Fruit fly (Drosophila melanogaster) whole organism, embryonic: Measurements from ENCODE around the gene yellow-g2.

Source experiments
- Adf1 ChIP-seq: fragments of 200-800 bp; sonication (Bioruptor generic); IDR thresholded peaks from 2 replicates; pipeline ENCODE4 v1.3.6; 2022; ENCODE audit warnings: missing biosample characterization, missing genetic modification characterization
- Antp ChIP-seq: fragments of 200-800 bp; sonication (Bioruptor generic); optimal IDR thresholded peaks from 3 replicates; lab custom pipeline; 2016; ENCODE audit warnings: missing biosample characterization, missing genetic modification characterization
- CG11456 ChIP-seq: fragments of 200-800 bp; sonication (Bioruptor generic); IDR thresholded peaks from 3 replicates; pipeline ENCODE4 v1.3.6; 2022; ENCODE audit warnings: missing biosample characterization, missing genetic modification characterization
- CG12219 ChIP-seq: fragments of 200-800 bp; sonication (Bioruptor generic); optimal IDR thresholded peaks from 3 replicates; lab custom pipeline; 2018; ENCODE audit warnings: missing biosample characterization, mild to moderate bottlenecking, missing genetic modification characterization
- CG13775 ChIP-seq: fragments of 200-800 bp; sonication (Bioruptor generic); optimal IDR thresholded peaks from 3 replicates; lab custom pipeline; 2017; ENCODE audit warnings: missing biosample characterization, mild to moderate bottlenecking, missing genetic modification characterization
- CG15073 ChIP-seq: fragments of 200-800 bp; sonication (Bioruptor generic); optimal IDR thresholded peaks from 2 replicates; lab custom pipeline; 2016; ENCODE audit warnings: missing biosample characterization, missing genetic modification characterization
- CG15514 ChIP-seq: fragments of 200-800 bp; sonication (Bioruptor generic); optimal IDR thresholded peaks from 3 replicates; lab custom pipeline; 2017; ENCODE audit warnings: missing biosample characterization, missing genetic modification characterization, mild to moderate bottlenecking, moderate library complexity, missing genetic modification reagents
- CG16779 ChIP-seq: fragments of 200-800 bp; sonication (Bioruptor generic); IDR thresholded peaks from 2 replicates; pipeline ENCODE4 v1.3.6; 2022; ENCODE audit warnings: missing biosample characterization, missing genetic modification characterization
- CG17568 ChIP-seq: fragments of 200-800 bp; sonication (Bioruptor generic); optimal IDR thresholded peaks from 2 replicates; lab custom pipeline; 2018; ENCODE audit warnings: missing biosample characterization, mild to moderate bottlenecking, missing genetic modification characterization, moderate library complexity
- CG2116 ChIP-seq: fragments of 200-800 bp; sonication (Bioruptor generic); optimal IDR thresholded peaks from 3 replicates; lab custom pipeline; 2018; ENCODE audit warnings: missing biosample characterization, mild to moderate bottlenecking, missing genetic modification characterization
- CG33213 ChIP-seq: fragments of 200-800 bp; sonication (Bioruptor generic); optimal IDR thresholded peaks from 3 replicates; lab custom pipeline; 2016; ENCODE audit warnings: missing biosample characterization, missing genetic modification characterization
- CG34422 ChIP-seq: fragments of 200-800 bp; sonication (Bioruptor generic); IDR thresholded peaks from 3 replicates; pipeline ENCODE4 v1.3.6; 2022; ENCODE audit warnings: missing biosample characterization, missing genetic modification characterization
- CG42726 ChIP-seq: fragments of 200-800 bp; sonication (Bioruptor generic); IDR thresholded peaks from 2 replicates; pipeline ENCODE4 v1.3.6; 2022; ENCODE audit warnings: missing biosample characterization, missing genetic modification characterization; ENCODE audit not compliant: partially characterized antibody
- CG7928 ChIP-seq: fragments of 200-800 bp; sonication (Bioruptor generic); optimal IDR thresholded peaks from 2 replicates; lab custom pipeline; 2017; ENCODE audit warnings: missing biosample characterization, mild to moderate bottlenecking, missing genetic modification characterization
- CG8281 ChIP-seq: fragments of 200-800 bp; sonication (Bioruptor generic); optimal IDR thresholded peaks from 2 replicates; lab custom pipeline; 2018; ENCODE audit warnings: missing biosample characterization, mild to moderate bottlenecking, missing genetic modification characterization, moderate library complexity
- CG9609 ChIP-seq: fragments of 200-800 bp; sonication (Bioruptor generic); optimal IDR thresholded peaks from 3 replicates; lab custom pipeline; 2016; ENCODE audit warnings: missing biosample characterization, missing genetic modification characterization
- CG9797 ChIP-seq: fragments of 200-800 bp; sonication (Bioruptor generic); optimal IDR thresholded peaks from 3 replicates; lab custom pipeline; 2018; ENCODE audit warnings: missing biosample characterization, mild to moderate bottlenecking, missing genetic modification characterization
- CTCF ChIP-seq: fragments of 200-800 bp; sonication (Bioruptor generic); optimal IDR thresholded peaks from 2 replicates; lab custom pipeline; 2017; ENCODE audit warnings: missing biosample characterization, mild to moderate bottlenecking, missing genetic modification characterization, moderate library complexity
- Camta ChIP-seq: fragments of 200-800 bp; sonication (Bioruptor generic); optimal IDR thresholded peaks from 2 replicates; lab custom pipeline; 2016; ENCODE audit warnings: missing biosample characterization, missing genetic modification characterization
- Dek ChIP-seq: fragments of 200-800 bp; sonication (Bioruptor generic); optimal IDR thresholded peaks from 3 replicates; lab custom pipeline; 2019; ENCODE audit warnings: missing biosample characterization, mild to moderate bottlenecking, missing genetic modification characterization, moderate library complexity
- E2f2 ChIP-seq: fragments of 200-800 bp; sonication (Bioruptor generic); IDR thresholded peaks from 2 replicates; pipeline ENCODE4 v1.3.6; 2022; ENCODE audit warnings: missing biosample characterization, missing genetic modification characterization
- Elba2 ChIP-seq: fragments of 200-800 bp; sonication (Bioruptor generic); optimal IDR thresholded peaks from 3 replicates; lab custom pipeline; 2016; ENCODE audit warnings: missing biosample characterization, missing genetic modification characterization
- Hey ChIP-seq: fragments of 200-800 bp; sonication (Bioruptor generic); optimal IDR thresholded peaks from 3 replicates; lab custom pipeline; 2018; ENCODE audit warnings: missing biosample characterization, mild to moderate bottlenecking, missing genetic modification characterization
- Lhr ChIP-seq: fragments of 200-800 bp; sonication (Bioruptor generic); optimal IDR thresholded peaks from 3 replicates; lab custom pipeline; 2017; ENCODE audit warnings: mild to moderate bottlenecking, missing biosample characterization, missing genetic modification reagents, missing genetic modification characterization
- Med ChIP-seq: fragments of 200-800 bp; sonication (Bioruptor generic); peaks from one replicate; lab custom pipeline; 2016; ENCODE audit warnings: missing biosample characterization, missing genetic modification characterization, mild to moderate bottlenecking, inconsistent platforms, moderate library complexity
- Mrtf ChIP-seq: fragments of 200-800 bp; sonication (Bioruptor generic); IDR thresholded peaks from 3 replicates; pipeline ENCODE4 v1.3.6; 2022; ENCODE audit warnings: missing biosample characterization, missing genetic modification characterization
- Myb ChIP-seq: fragments of 200-800 bp; sonication (Bioruptor generic); optimal IDR thresholded peaks from 2 replicates; lab custom pipeline; 2016; ENCODE audit warnings: missing biosample characterization, missing genetic modification characterization
- Opbp ChIP-seq: fragments of 200-800 bp; sonication (Bioruptor generic); IDR thresholded peaks from 3 replicates; pipeline ENCODE4 v1.3.6; 2022; ENCODE audit warnings: missing biosample characterization, missing genetic modification characterization; ENCODE audit not compliant: partially characterized antibody
- Optix ChIP-seq: fragments of 200-800 bp; sonication (Bioruptor generic); IDR thresholded peaks from 3 replicates; pipeline ENCODE4 v1.3.6; 2022; ENCODE audit warnings: missing biosample characterization, missing genetic modification characterization
- Sin3A ChIP-seq: fragments of >200 bp; optimal IDR thresholded peaks from 2 replicates; lab custom pipeline; 2018
- Sry-δ ChIP-seq: fragments of 200-800 bp; sonication (Bioruptor generic); optimal IDR thresholded peaks from 2 replicates; lab custom pipeline; 2016; ENCODE audit warnings: missing biosample characterization, missing genetic modification characterization
- Trl ChIP-seq, 3 experiments: fragments of >200 bp in 2 of 3; fragments of 200-800 bp in 1 of 3; sonication (Bioruptor generic) in 1 of 3; optimal IDR thresholded peaks; 2 replicates in 1 of 3; 3 replicates in 2 of 3; lab custom pipeline; 2016 to 2017; ENCODE audit warnings: missing biosample characterization in 1 of 3, missing genetic modification characterization in 1 of 3
- amos ChIP-seq: fragments of 200-800 bp; sonication (Bioruptor generic); IDR thresholded peaks from 2 replicates; pipeline ENCODE4 v1.3.6; 2022; ENCODE audit warnings: missing biosample characterization, missing genetic modification characterization; ENCODE audit not compliant: partially characterized antibody
- dpn ChIP-seq, 2 experiments: fragments of 200-800 bp; sonication (Bioruptor generic); optimal IDR thresholded peaks; 3 replicates each; lab custom pipeline; 2016; ENCODE audit warnings: missing biosample characterization in 2 of 2, missing genetic modification characterization in 2 of 2
- kni ChIP-seq: fragments of 200-800 bp; sonication (Bioruptor generic); optimal IDR thresholded peaks from 3 replicates; lab custom pipeline; 2017; ENCODE audit warnings: mild to moderate bottlenecking, missing biosample characterization, missing genetic modification reagents, missing genetic modification characterization
- nerfin-1 ChIP-seq: fragments of 200-800 bp; sonication (Bioruptor generic); optimal IDR thresholded peaks from 3 replicates; lab custom pipeline; 2019; ENCODE audit warnings: missing biosample characterization, mild to moderate bottlenecking, missing genetic modification characterization, moderate library complexity
- nmo ChIP-seq: fragments of 200-800 bp; sonication (Bioruptor generic); optimal IDR thresholded peaks from 2 replicates; lab custom pipeline; 2018; ENCODE audit warnings: missing biosample characterization, mild to moderate bottlenecking, missing genetic modification characterization, moderate library complexity
- p53 ChIP-seq: fragments of 200-800 bp; sonication (Bioruptor generic); optimal IDR thresholded peaks from 2 replicates; lab custom pipeline; 2016; ENCODE audit warnings: missing biosample characterization, missing genetic modification characterization
- pita ChIP-seq: fragments of 200-800 bp; sonication (Bioruptor generic); optimal IDR thresholded peaks from 2 replicates; lab custom pipeline; 2017; ENCODE audit warnings: missing biosample characterization, mild to moderate bottlenecking, missing genetic modification characterization
- pros ChIP-seq: fragments of 200-800 bp; sonication (Bioruptor generic); optimal IDR thresholded peaks from 3 replicates; lab custom pipeline; 2019; ENCODE audit warnings: missing biosample characterization, mild to moderate bottlenecking, missing genetic modification characterization, moderate library complexity
- pzg ChIP-seq: fragments of 200-800 bp; sonication (Bioruptor generic); optimal IDR thresholded peaks from 3 replicates; lab custom pipeline; 2018; ENCODE audit warnings: missing biosample characterization, mild to moderate bottlenecking, missing genetic modification characterization, moderate library complexity
- row ChIP-seq: fragments of 200-800 bp; sonication (Bioruptor generic); IDR thresholded peaks from 3 replicates; pipeline ENCODE4 v1.3.6; 2022; ENCODE audit warnings: missing biosample characterization, missing genetic modification characterization
- sd ChIP-seq: fragments of 200-800 bp; sonication (Bioruptor generic); optimal IDR thresholded peaks from 3 replicates; lab custom pipeline; 2018; ENCODE audit warnings: missing biosample characterization, mild to moderate bottlenecking, missing genetic modification characterization, moderate library complexity
- sens ChIP-seq: fragments of 200-800 bp; sonication (Bioruptor generic); peaks from one replicate; lab custom pipeline; 2016; ENCODE audit warnings: missing biosample characterization, missing genetic modification characterization
- seq ChIP-seq: fragments of 200-800 bp; sonication (Bioruptor generic); IDR thresholded peaks from 2 replicates; pipeline ENCODE4 v1.3.6; 2022; ENCODE audit warnings: missing biosample characterization, missing genetic modification characterization
- tll ChIP-seq, 2 experiments: fragments of 200-800 bp in 1 of 2; fragments of >200 bp in 1 of 2; sonication (Bioruptor generic) in 1 of 2; optimal IDR thresholded peaks; 2 replicates each; lab custom pipeline; 2017 to 2019; ENCODE audit warnings: missing biosample characterization in 2 of 2, missing genetic modification characterization in 2 of 2, mild to moderate bottlenecking in 1 of 2, moderate library complexity in 1 of 2
- toy ChIP-seq: fragments of 200-800 bp; sonication (Bioruptor generic); IDR thresholded peaks from 2 replicates; pipeline ENCODE4 v1.3.6; 2022; ENCODE audit warnings: missing biosample characterization, missing genetic modification characterization
- unc-4 ChIP-seq: fragments of 200-800 bp; sonication (Bioruptor generic); IDR thresholded peaks from 2 replicates; pipeline ENCODE4 v1.3.6; 2022; ENCODE audit warnings: missing biosample characterization, missing genetic modification characterization; ENCODE audit not compliant: partially characterized antibody

Gene yellow-g2

DNA sequence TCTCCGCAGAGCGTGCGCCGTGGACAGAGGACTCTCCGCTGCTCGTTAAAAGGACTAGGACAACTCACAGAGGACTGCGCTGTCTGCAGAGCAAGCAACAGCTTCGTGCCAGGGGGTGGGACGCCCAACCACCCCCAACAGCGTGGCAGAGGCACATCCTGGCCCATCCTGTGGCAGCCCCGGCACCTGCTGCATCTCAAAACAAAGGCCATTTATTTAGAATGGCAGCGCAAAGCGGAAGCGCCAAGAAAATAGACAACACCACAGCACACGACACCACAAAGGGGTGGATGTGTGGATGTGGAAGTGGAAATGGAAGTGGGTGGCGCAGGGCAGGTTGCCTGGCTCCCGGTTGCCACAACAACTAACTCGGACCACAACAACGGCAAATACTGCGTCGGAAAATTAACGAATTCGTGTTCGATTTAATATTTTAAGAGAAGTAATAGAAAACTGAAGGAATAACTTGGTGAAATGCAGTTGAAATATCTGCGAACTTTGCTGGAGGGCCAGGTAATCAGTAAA is 47.1 kb upstream of the yellow-g2 start, which contains the start of gene Oseg2 (continued):
- TF ChIP-seq CG8281 (no peak), seq (GFP tag; lab: Robert Waterston, UW) (peak; percentile 82), Med (GFP tag; lab: Kevin White, UChicago) (peak; percentile 10), Adf1 (GFP tag; lab: Robert Waterston, UW) (peak; percentile 68; the same call in 1 of the 2 replicates), nerfin-1 (tag; lab: Kevin White, UChicago) (peak; percentile 49), CG12219 (GFP tag; lab: Kevin White, UChicago) (no peak), CG16779 (GFP tag; lab: Robert Waterston, UW) (peak; percentile 36; the same call in 1 of the 2 replicates), kni (GFP tag; lab: Kevin White, UChicago) (no peak), CG34422 (GFP tag; lab: Robert Waterston, UW) (peak; percentile 71; the same call in 1 of the 3 replicates), Hey (tag; lab: Kevin White, UChicago) (peak; percentile 32)
- TF ChIP-seq, all 482 proteins: peak for 17

DNA sequence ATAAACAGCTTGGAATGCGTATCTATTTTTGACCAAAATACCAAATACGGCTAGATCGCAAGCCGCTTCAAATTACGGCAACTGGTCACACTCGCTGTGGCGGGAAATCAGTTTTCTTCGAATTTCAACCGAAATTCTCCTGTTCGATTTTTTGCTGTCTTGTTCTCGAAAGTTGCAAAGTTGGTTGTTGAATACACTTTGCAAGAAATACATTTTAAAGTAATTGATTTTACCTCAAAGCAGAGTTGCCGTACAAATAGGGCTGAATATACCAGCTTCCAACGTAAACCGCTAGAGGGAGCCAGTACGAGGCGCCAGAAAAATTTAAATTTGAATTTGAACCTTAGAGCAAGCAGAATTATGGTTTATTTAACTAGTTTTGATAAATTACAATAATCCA is 39.3 kb upstream of the yellow-g2 start, which contains the start of gene CG9018:
TSS of gene CG9018 (minus strand) at position 43 of the 400 bp plus-strand sequence.
- TF ChIP-seq Optix (GFP tag; lab: Robert Waterston, UW): no peak
- peak; percentile 30; the same call in 1 of the 3 replicates for TF ChIP-seq CG11456 (GFP tag; lab: Robert Waterston, UW)
- TF ChIP-seq Opbp (GFP tag; lab: Robert Waterston, UW): peak; percentile 39; the same call in 1 of the 3 replicates
- TF ChIP-seq amos (GFP tag; lab: Robert Waterston, UW): 0 out of 2 replicates have a peak, but pooled peaks have one; percentile 21
- TF ChIP-seq Sry-δ: peak; percentile 56
- peak; percentile 97 for TF ChIP-seq Sin3A (lab: Kevin White, UChicago)
- TF ChIP-seq Antp: no peak
- no peak for TF ChIP-seq Trl (optimal IDR thresholded peaks at IDR 0.05; lab: Kevin White, UChicago)
- TF ChIP-seq Trl (GFP tag; optimal IDR thresholded peaks at IDR 0.05; lab: Kevin White, UChicago): peak; percentile 25
- TF ChIP-seq p53 (GFP tag; lab: Kevin White, UChicago): peak; percentile 32
- peak; percentile 12 for TF ChIP-seq Dek (tag; lab: Kevin White, UChicago)
- TF ChIP-seq CG15073: no peak
- TF ChIP-seq Myb (GFP tag; lab: Kevin White, UChicago): peak; percentile 72
- TF ChIP-seq dpn (GFP tag; optimal IDR thresholded peaks at IDR 0.05; lab: Kevin White, UChicago): peak in 1 of 2 experiments; percentile 29
- TF ChIP-seq Elba2: peak; percentile 17
- TF ChIP-seq CG9797: peak; percentile 91
- peak; percentile 96 for TF ChIP-seq CTCF
- peak; percentile 68 for TF ChIP-seq CG2116 (GFP tag; lab: Kevin White, UChicago)
- TF ChIP-seq CG42726 (GFP tag; lab: Robert Waterston, UW): peak; percentile 11; the same call in 1 of the 2 replicates
- no peak for TF ChIP-seq Mrtf
- 0 out of 3 replicates have a peak, but pooled peaks have one; percentile 30 for TF ChIP-seq CG34422 (GFP tag; lab: Robert Waterston, UW)
- TF ChIP-seq tll (GFP tag; optimal IDR thresholded peaks at IDR 0.05; lab: Kevin White, UChicago): no peak
- TF ChIP-seq sens (GFP tag; lab: Kevin White, UChicago): peak; percentile 77
- 0 out of 3 replicates have a peak, but pooled peaks have one; percentile 5 for TF ChIP-seq row (GFP tag; lab: Robert Waterston, UW)
- TF ChIP-seq pros (GFP tag; lab: Kevin White, UChicago): peak; percentile 54
- no peak for TF ChIP-seq toy
- no peak for TF ChIP-seq Camta (GFP tag; lab: Kevin White, UChicago)
- no peak for TF ChIP-seq CG9609 (GFP tag; lab: Kevin White, UChicago)
- TF ChIP-seq nmo (GFP tag; lab: Kevin White, UChicago): peak; percentile 72
- peak; percentile 97 for TF ChIP-seq sd
- TF ChIP-seq CG33213: peak; percentile 64
- peak; percentile 79 for TF ChIP-seq Lhr (GFP tag; lab: Kevin White, UChicago)
- peak; percentile 99 for TF ChIP-seq E2f2 (GFP tag; lab: Robert Waterston, UW)
- TF ChIP-seq CG7928 (GFP tag; lab: Kevin White, UChicago): peak; percentile 86
- peak; percentile 79 for TF ChIP-seq pzg (GFP tag; lab: Kevin White, UChicago)
- TF ChIP-seq unc-4: no peak
- no peak for TF ChIP-seq CG13775 (GFP tag; lab: Kevin White, UChicago)
- TF ChIP-seq Hey (tag; lab: Kevin White, UChicago): no peak
- no peak for TF ChIP-seq CG17568 (GFP tag; lab: Kevin White, UChicago)
- TF ChIP-seq CG15514 (GFP tag; lab: Kevin White, UChicago): peak; percentile 48
- TF ChIP-seq pita (GFP tag; lab: Kevin White, UChicago): peak; percentile 30
